Fruit fly (Drosophila melanogaster): ENCODE data around the gene CG14892.

DNA sequence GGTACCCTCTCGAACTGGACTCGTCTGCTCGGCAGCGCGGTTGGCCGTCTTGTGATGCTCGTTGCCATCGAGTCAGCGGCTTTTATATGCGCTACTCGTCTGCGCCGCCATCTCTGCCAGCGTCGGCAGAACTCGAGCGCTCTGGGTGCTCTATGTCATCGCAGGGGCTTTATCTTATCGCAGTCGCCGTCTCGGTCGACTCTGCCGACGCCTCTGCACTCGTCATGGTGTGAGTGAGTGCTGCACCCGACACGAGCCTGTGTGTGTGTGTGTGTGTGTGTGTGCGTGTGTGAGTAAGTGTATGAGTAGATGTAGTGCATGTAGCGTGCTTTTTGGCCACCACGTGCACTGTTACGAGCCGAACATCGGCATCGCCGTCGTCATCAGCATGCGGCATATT is 10.6 kb upstream of the CG14892 start, which contains the start of gene Scp2:
- TF ChIP-seq CG14711 (tag; optimal IDR thresholded peaks at IDR 0.05) (no peak), CG11617 (GFP tag; optimal IDR thresholded peaks at IDR 0.05) (no peak), kay (GFP tag; ENCODE audit: borderline replicate concordance) (no peak)

All from whole organism, adult.